Worm (Caenorhabditis elegans) whole organism, L4 larva: ENCODE results near the gene ZK177.3.

ENCODE experiments used
- Y105C5A.15 ChIP-seq: fragments of 200-800 bp; sonication (Bioruptor generic); IDR thresholded peaks from 2 replicates; pipeline ENCODE4 v1.3.6; 2022; ENCODE audit warnings: missing genetic modification characterization, missing compliant biosample characterization
- Y75B8A.6 ChIP-seq: fragments of 200-800 bp; sonication (Bioruptor generic); IDR thresholded peaks from 2 replicates; pipeline ENCODE4 v1.3.6; 2022; ENCODE audit warnings: missing genetic modification reagents, missing genetic modification characterization, missing compliant biosample characterization
- aly-2 ChIP-seq: sonication (generic microtip); optimal IDR thresholded peaks from 2 replicates; lab custom pipeline; 2018; ENCODE audit warnings: missing biosample characterization, missing genetic modification characterization
- egl-27 ChIP-seq: sonication (generic microtip); optimal IDR thresholded peaks from 3 replicates; lab custom pipeline; 2017; ENCODE audit warnings: missing biosample characterization, missing genetic modification reagents, missing genetic modification characterization
- nhr-237 ChIP-seq: sonication (generic microtip); optimal IDR thresholded peaks from 2 replicates; lab custom pipeline; 2017; ENCODE audit warnings: missing biosample characterization, missing genetic modification characterization
- nhr-25 ChIP-seq: sonication (generic microtip); optimal IDR thresholded peaks from 2 replicates; lab custom pipeline; 2017; ENCODE audit warnings: missing genetic modification characterization, mild to moderate bottlenecking, missing compliant biosample characterization, antibody characterized with exemption, moderate library complexity, borderline replicate concordance; ENCODE audit not compliant: insufficient read depth
- pha-4 ChIP-seq, 2 experiments: fragments of 150-350 bp in 1 of 2; fragments of 200-800 bp in 1 of 2; sonication (Bioruptor generic) in 1 of 2; IDR thresholded peaks in 1 of 2; optimal IDR thresholded peaks in 1 of 2; 2 replicates each; pipeline versions ENCODE4 v1.3.6 to Lab custom; 2014 to 2022; ENCODE audit warnings: missing genetic modification characterization in 2 of 2, missing genetic modification reagents in 2 of 2, missing biosample characterization in 1 of 2, missing compliant biosample characterization in 1 of 2
- pqm-1 ChIP-seq: sonication (generic microtip); optimal IDR thresholded peaks from 2 replicates; lab custom pipeline; 2017; ENCODE audit warnings: missing biosample characterization, missing genetic modification characterization
- zip-2 ChIP-seq: fragments of 150-350 bp; optimal IDR thresholded peaks from 2 replicates; lab custom pipeline; 2014; ENCODE audit warnings: missing biosample characterization, missing genetic modification characterization

- TF ChIP-seq nhr-25 (no peak), pha-4 (GFP tag; IDR thresholded peaks at IDR 0.05; lab: Robert Waterston, UW) (no peak), pha-4 (tag; optimal IDR thresholded peaks at IDR 0.05; lab: Kevin White, UChicago) (no peak), pqm-1 (tag; lab: Kevin White, UChicago) (no peak), Y75B8A.6 (GFP tag; lab: Robert Waterston, UW) (no peak), egl-27 (tag; lab: Kevin White, UChicago) (no peak), nhr-237 (no peak), zip-2 (tag; lab: Kevin White, UChicago) (no peak), aly-2 (no peak), Y105C5A.15 (no peak)
These were observed 31.8 kb downstream of the ZK177.3 start, which contains the start of gene acdh-2 for ce11 chrII:5547442-5547894.
